Fruit fly (Drosophila melanogaster): Measurements from ENCODE around the gene H2.0.

H2.0 gene

DNA sequence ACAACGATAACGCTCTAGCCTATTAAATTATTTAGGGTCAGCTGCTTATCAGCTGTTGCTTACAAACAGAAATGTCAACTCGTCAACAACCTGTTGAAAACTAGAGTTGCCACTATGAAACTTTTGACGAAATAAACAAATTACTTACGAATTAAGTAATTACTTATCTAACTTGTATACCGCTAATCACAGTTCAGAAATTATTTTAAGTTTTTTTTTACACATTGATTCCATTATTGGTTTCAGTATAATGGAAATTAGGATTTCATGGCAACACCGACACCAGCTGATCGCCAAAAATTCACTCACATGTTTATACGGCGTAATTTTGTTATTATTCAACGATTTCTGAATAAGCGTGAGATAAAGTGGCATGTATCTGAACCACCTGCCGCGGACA is 18.6 kb upstream of the H2.0 start, which contains the start of the genes CG9117 and CG31643 (continued):
- TF ChIP-seq CG16779 (tag; optimal IDR thresholded peaks at IDR 0.05): no peak
- no peak for TF ChIP-seq Gug (GFP tag; IDR thresholded peaks at IDR 0.05)
- no peak for TF ChIP-seq pdm3 (GFP tag; optimal IDR thresholded peaks at IDR 0.05)
- peak; percentile 65 for TF ChIP-seq lz (GFP tag; optimal IDR thresholded peaks at IDR 0.05)
- no peak for TF ChIP-seq ss (GFP tag; optimal IDR thresholded peaks at IDR 0.05)
- no peak for TF ChIP-seq Sox102F (GFP tag; optimal IDR thresholded peaks at IDR 0.05)
- TF ChIP-seq CG9139 (GFP tag; optimal IDR thresholded peaks at IDR 0.05): no peak
- no peak for TF ChIP-seq Ets96B (tag; optimal IDR thresholded peaks at IDR 0.05)
- no peak for TF ChIP-seq Hr38 (GFP tag; optimal IDR thresholded peaks at IDR 0.05)
- TF ChIP-seq dsx (GFP tag; optimal IDR thresholded peaks at IDR 0.05; ENCODE audit: poor library complexity, severe bottlenecking): no peak
- peak; percentile 40 for TF ChIP-seq net (GFP tag; optimal IDR thresholded peaks at IDR 0.05)
- TF ChIP-seq OdsH (GFP tag; optimal IDR thresholded peaks at IDR 0.05): no peak
- TF ChIP-seq fd59A (GFP tag; optimal IDR thresholded peaks at IDR 0.05): no peak
- TF ChIP-seq achi (GFP tag; optimal IDR thresholded peaks at IDR 0.05): peak; percentile 73
- no peak for TF ChIP-seq Eip75B (GFP tag; optimal IDR thresholded peaks at IDR 0.05)
- TF ChIP-seq CG1621 (tag; optimal IDR thresholded peaks at IDR 0.05): peak; percentile 75
- TF ChIP-seq Eip78C (GFP tag): peak; percentile 84
- no peak for TF ChIP-seq Hr4 (GFP tag; optimal IDR thresholded peaks at IDR 0.05)

dm6 chr2L:6036710-6037109 is 17.5 kb upstream of the H2.0 start, which contains the start of gene mtm:
Gene mtm, minus strand, starts transcription at chr2L:6037015.
- peak; percentile 69 for TF ChIP-seq Eip78C (GFP tag)
- TF ChIP-seq salr (GFP tag; optimal IDR thresholded peaks at IDR 0.05): no peak
- TF ChIP-seq vri (GFP tag; optimal IDR thresholded peaks at IDR 0.05): no peak
- TF ChIP-seq eg (GFP tag; IDR thresholded peaks at IDR 0.05): no peak
- TF ChIP-seq cyc (GFP tag; optimal IDR thresholded peaks at IDR 0.05): no peak
- TF ChIP-seq CG31627 (GFP tag; optimal IDR thresholded peaks at IDR 0.05): no peak
- TF ChIP-seq dsx (GFP tag; optimal IDR thresholded peaks at IDR 0.05; ENCODE audit: poor library complexity, severe bottlenecking): no peak
- TF ChIP-seq CG6808 (GFP tag; optimal IDR thresholded peaks at IDR 0.05): peak; percentile 66

DNA sequence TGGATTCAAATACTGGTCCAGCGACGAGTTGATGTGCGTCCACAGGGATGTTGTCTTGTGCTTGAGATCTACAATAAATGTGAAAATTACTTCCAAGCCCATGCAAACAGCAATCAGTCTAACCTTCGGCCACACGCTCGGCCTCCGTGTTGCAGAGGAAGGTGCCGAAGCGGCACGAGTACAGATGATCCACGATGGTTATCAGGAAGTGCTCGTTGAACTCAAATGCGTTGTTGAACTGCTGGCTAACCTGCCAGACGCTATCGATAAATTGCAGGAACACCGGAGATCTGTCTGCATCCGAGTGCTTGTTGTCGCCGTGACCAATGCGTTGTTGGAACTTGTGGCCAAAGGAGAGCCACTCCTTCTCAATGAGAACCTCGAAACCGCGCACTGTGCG is 16.0 kb upstream of the H2.0 start:
- TF ChIP-seq svp (GFP tag): peak; percentile 91
- TF ChIP-seq esn (GFP tag; optimal IDR thresholded peaks at IDR 0.05): no peak

dm6 chr2L:6034344-6034743 is 15.1 kb upstream of the H2.0 start, which contains the start of gene CG9109:
Gene CG9109, minus strand, starts transcription at chr2L:6034423.
- TF ChIP-seq CG31627 (GFP tag; optimal IDR thresholded peaks at IDR 0.05): no peak
- no peak for TF ChIP-seq topi (GFP tag; optimal IDR thresholded peaks at IDR 0.05)
- TF ChIP-seq CG10631 (GFP tag; optimal IDR thresholded peaks at IDR 0.05): no peak
- TF ChIP-seq fd59A (GFP tag; optimal IDR thresholded peaks at IDR 0.05): no peak
- TF ChIP-seq achi (GFP tag; optimal IDR thresholded peaks at IDR 0.05): no peak
- TF ChIP-seq Hr38 (GFP tag; optimal IDR thresholded peaks at IDR 0.05): no peak
- TF ChIP-seq CG3919 (GFP tag; optimal IDR thresholded peaks at IDR 0.05): no peak
- TF ChIP-seq dsx (GFP tag; optimal IDR thresholded peaks at IDR 0.05; ENCODE audit: poor library complexity, severe bottlenecking): no peak
- no peak for TF ChIP-seq Hr4 (GFP tag; optimal IDR thresholded peaks at IDR 0.05)
- TF ChIP-seq lz (GFP tag; optimal IDR thresholded peaks at IDR 0.05): no peak
- TF ChIP-seq Ets96B (tag; optimal IDR thresholded peaks at IDR 0.05): no peak
- no peak for TF ChIP-seq CG1621 (tag; optimal IDR thresholded peaks at IDR 0.05)
- TF ChIP-seq Lpt (GFP tag; optimal IDR thresholded peaks at IDR 0.05): no peak
- TF ChIP-seq CG6792 (GFP tag; optimal IDR thresholded peaks at IDR 0.05): no peak
- no peak for TF ChIP-seq ss (GFP tag; optimal IDR thresholded peaks at IDR 0.05)
- TF ChIP-seq CG9139 (GFP tag; optimal IDR thresholded peaks at IDR 0.05): no peak
- TF ChIP-seq CG8319 (GFP tag; optimal IDR thresholded peaks at IDR 0.05): no peak

DNA sequence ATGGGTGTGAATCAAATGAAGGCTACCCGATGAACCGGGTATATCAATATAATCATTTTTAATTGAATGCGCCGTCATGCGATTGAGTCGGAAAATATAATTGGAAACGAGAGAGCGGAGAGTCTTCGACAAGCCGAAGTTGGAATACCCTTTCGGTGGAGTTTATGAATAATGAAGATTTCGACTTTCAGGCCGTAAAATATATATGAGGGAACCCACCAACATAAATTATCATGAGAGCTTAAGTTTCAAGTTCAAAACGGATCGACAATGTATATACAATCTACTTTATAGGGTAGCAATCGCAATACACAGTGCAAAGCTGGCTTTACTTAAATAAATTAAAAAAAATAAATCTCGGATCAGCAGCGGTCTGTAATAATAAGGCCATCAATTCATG is 12.6 kb upstream of the H2.0 start:
- TF ChIP-seq CG1621 (tag; optimal IDR thresholded peaks at IDR 0.05): peak; percentile 20
- no peak for TF ChIP-seq CG6276 (GFP tag; optimal IDR thresholded peaks at IDR 0.05)
- no peak for TF ChIP-seq CG16779 (tag; optimal IDR thresholded peaks at IDR 0.05)
- TF ChIP-seq Hr39 (GFP tag; optimal IDR thresholded peaks at IDR 0.05): peak; percentile 45
- no peak for TF ChIP-seq Hr38 (GFP tag; optimal IDR thresholded peaks at IDR 0.05)
- peak; percentile 27 for TF ChIP-seq achi (GFP tag; optimal IDR thresholded peaks at IDR 0.05)
- TF ChIP-seq CG31627 (GFP tag; optimal IDR thresholded peaks at IDR 0.05): peak; percentile 44
- no peak for TF ChIP-seq OdsH (GFP tag; optimal IDR thresholded peaks at IDR 0.05)
- peak; percentile 10 for TF ChIP-seq fd59A (GFP tag; optimal IDR thresholded peaks at IDR 0.05)
- TF ChIP-seq ss (GFP tag; optimal IDR thresholded peaks at IDR 0.05): no peak
- peak; percentile 9 for TF ChIP-seq CG9139 (GFP tag; optimal IDR thresholded peaks at IDR 0.05)
- TF ChIP-seq CG15336 (GFP tag; IDR thresholded peaks at IDR 0.05): peak; percentile 49
- peak; percentile 73 for TF ChIP-seq CG6163 (GFP tag; IDR thresholded peaks at IDR 0.05)
- TF ChIP-seq CG4318 (GFP tag; optimal IDR thresholded peaks at IDR 0.05): no peak
- TF ChIP-seq CG6792 (GFP tag; optimal IDR thresholded peaks at IDR 0.05): peak; percentile 23
- TF ChIP-seq CG8319 (GFP tag; optimal IDR thresholded peaks at IDR 0.05): no peak
- peak; percentile 91 for TF ChIP-seq svp (GFP tag)
- TF ChIP-seq CG11902 (GFP tag; optimal IDR thresholded peaks at IDR 0.05): peak; percentile 8
- TF ChIP-seq CG7368 (GFP tag; optimal IDR thresholded peaks at IDR 0.05): no peak
- TF ChIP-seq CG32006 (GFP tag; optimal IDR thresholded peaks at IDR 0.05): peak; percentile 49
- peak; percentile 36 for TF ChIP-seq pdm3 (GFP tag; optimal IDR thresholded peaks at IDR 0.05)
- TF ChIP-seq Met (GFP tag; optimal IDR thresholded peaks at IDR 0.05): no peak
- no peak for TF ChIP-seq vri (GFP tag; optimal IDR thresholded peaks at IDR 0.05)

All from whole organism, prepupa.